Worm (Caenorhabditis elegans) whole organism, L4 larva: ENCODE results near the gene F48E8.8.

Source experiments
- D1046.2 ChIP-seq: fragments of 200-800 bp; sonication (Bioruptor generic); IDR thresholded peaks from 2 replicates; pipeline ENCODE4 v1.3.6; 2022; ENCODE audit warnings: missing genetic modification characterization, missing compliant biosample characterization
- F37D6.2 ChIP-seq: sonication (generic microtip); optimal IDR thresholded peaks from 2 replicates; lab custom pipeline; 2016; ENCODE audit warnings: mild to moderate bottlenecking, missing genetic modification characterization, missing compliant biosample characterization
- F44E2.7 ChIP-seq: fragments of 200-800 bp; sonication (Bioruptor generic); IDR thresholded peaks from 2 replicates; pipeline ENCODE4 v2.1.2; 2022; ENCODE audit warnings: missing genetic modification characterization, missing compliant biosample characterization
- F49E8.2 ChIP-seq: sonication (generic microtip); optimal IDR thresholded peaks from 2 replicates; lab custom pipeline; 2016; ENCODE audit warnings: missing compliant biosample characterization, mild to moderate bottlenecking, missing genetic modification characterization, borderline replicate concordance
- Y48G9A.11 ChIP-seq: fragments of 200-800 bp; sonication (Bioruptor generic); IDR thresholded peaks from 2 replicates; pipeline ENCODE4 v1.3.6; 2022; ENCODE audit warnings: missing genetic modification reagents, missing genetic modification characterization, missing compliant biosample characterization
- ZK337.2 ChIP-seq: fragments of 200-800 bp; sonication (Bioruptor generic); IDR thresholded peaks from 2 replicates; pipeline ENCODE4 v1.3.6; 2022; ENCODE audit warnings: missing genetic modification reagents, missing genetic modification characterization, missing compliant biosample characterization
- aha-1 ChIP-seq: fragments of 150-350 bp; peaks from one replicate; lab custom pipeline; 2014; ENCODE audit warnings: missing biosample characterization, missing genetic modification characterization
- aly-2 ChIP-seq: sonication (generic microtip); optimal IDR thresholded peaks from 2 replicates; lab custom pipeline; 2018; ENCODE audit warnings: missing biosample characterization, missing genetic modification characterization
- ama-1 ChIP-seq: fragments of 150-350 bp; optimal IDR thresholded peaks from 2 replicates; lab custom pipeline; 2014; ENCODE audit warnings: inconsistent platforms, mixed read lengths
- arid-1 ChIP-seq: fragments of 200-800 bp; sonication (Bioruptor generic); conservative IDR thresholded peaks from 2 replicates; pipeline ENCODE4 v1.3.6; 2022; ENCODE audit warnings: missing genetic modification reagents, missing genetic modification characterization, missing compliant biosample characterization
- ceh-28 ChIP-seq: fragments of 150-350 bp; optimal IDR thresholded peaks from 2 replicates; lab custom pipeline; 2014; ENCODE audit warnings: missing biosample characterization, missing genetic modification reagents, missing genetic modification characterization
- ceh-82 ChIP-seq: sonication (generic microtip); optimal IDR thresholded peaks from 2 replicates; lab custom pipeline; 2017; ENCODE audit warnings: missing biosample characterization, missing genetic modification characterization
- ces-1 ChIP-seq: fragments of 150-350 bp; sonication (generic microtip); optimal IDR thresholded peaks from 4 replicates; lab custom pipeline; 2014; ENCODE audit warnings: missing biosample characterization, missing genetic modification reagents, missing genetic modification characterization
- cey-2 ChIP-seq: sonication (generic microtip); optimal IDR thresholded peaks from 3 replicates; lab custom pipeline; 2017; ENCODE audit warnings: missing genetic modification characterization, mild to moderate bottlenecking, missing compliant biosample characterization, antibody characterized with exemption, borderline replicate concordance; ENCODE audit not compliant: insufficient read depth
- daf-16 ChIP-seq, 3 experiments: sonication (generic microtip); optimal IDR thresholded peaks; 2 replicates each; lab custom pipeline; 2016 to 2017; ENCODE audit warnings: missing genetic modification characterization in 3 of 3, missing genetic modification reagents in 3 of 3, mild to moderate bottlenecking in 2 of 3, missing compliant biosample characterization in 2 of 3, missing biosample characterization in 1 of 3, moderate library complexity in 1 of 3
- daf-19 ChIP-seq: fragments of 200-800 bp; sonication (Bioruptor generic); conservative IDR thresholded peaks from 2 replicates; pipeline ENCODE4 v1.3.6; 2022; ENCODE audit warnings: missing genetic modification characterization, missing compliant biosample characterization
- dmd-8 ChIP-seq: fragments of 200-800 bp; sonication (Bioruptor generic); IDR thresholded peaks from 2 replicates; pipeline ENCODE4 v1.3.6; 2022; ENCODE audit warnings: missing genetic modification characterization, missing compliant biosample characterization
- dpl-1 ChIP-seq: fragments of 150-350 bp; optimal IDR thresholded peaks from 2 replicates; lab custom pipeline; 2014; ENCODE audit warnings: missing biosample characterization, missing genetic modification reagents, missing genetic modification characterization
- dve-1 ChIP-seq: sonication (generic microtip); optimal IDR thresholded peaks from 2 replicates; lab custom pipeline; 2017; ENCODE audit warnings: antibody characterized with exemption, mild to moderate bottlenecking, missing genetic modification characterization, missing compliant biosample characterization; ENCODE audit not compliant: insufficient read depth
- gei-8 ChIP-seq: fragments of 200-800 bp; sonication (Bioruptor generic); optimal IDR thresholded peaks from 2 replicates; lab custom pipeline; 2018; ENCODE audit warnings: mild to moderate bottlenecking, missing genetic modification characterization, missing compliant biosample characterization
- hif-1 ChIP-seq, 2 experiments: sonication (generic microtip); optimal IDR thresholded peaks; 2 replicates each; lab custom pipeline; 2016 to 2017; ENCODE audit warnings: missing compliant biosample characterization in 2 of 2, missing genetic modification characterization in 2 of 2, missing genetic modification reagents in 2 of 2, missing genotype in 2 of 2, mild to moderate bottlenecking in 1 of 2
- hlh-30 ChIP-seq: sonication (generic microtip); optimal IDR thresholded peaks from 2 replicates; lab custom pipeline; 2017; ENCODE audit warnings: antibody characterized with exemption, mild to moderate bottlenecking, missing genetic modification characterization, missing compliant biosample characterization; ENCODE audit not compliant: insufficient read depth
- hmg-1.1 ChIP-seq: fragments of 200-800 bp; sonication (Bioruptor generic); IDR thresholded peaks from 2 replicates; pipeline ENCODE4 v1.3.6; 2022; ENCODE audit warnings: missing genetic modification reagents, missing genetic modification characterization, missing compliant biosample characterization
- jun-1 ChIP-seq: fragments of 150-350 bp; optimal IDR thresholded peaks from 2 replicates; lab custom pipeline; 2014; ENCODE audit warnings: missing biosample characterization, missing genetic modification reagents, missing genetic modification characterization
- lin-1 ChIP-seq: fragments of 200-800 bp; sonication (Bioruptor generic); IDR thresholded peaks from 2 replicates; pipeline ENCODE4 v1.3.6; 2022; ENCODE audit warnings: missing genetic modification reagents, missing genetic modification characterization, missing compliant biosample characterization
- lin-13 ChIP-seq: fragments of 150-350 bp; optimal IDR thresholded peaks from 2 replicates; lab custom pipeline; 2014; ENCODE audit warnings: missing biosample characterization, missing genetic modification reagents, missing genetic modification characterization
- lin-29 ChIP-seq: fragments of 200-800 bp; sonication (Bioruptor generic); IDR thresholded peaks from 2 replicates; pipeline ENCODE4 v1.3.6; 2022; ENCODE audit warnings: missing genetic modification reagents, missing genetic modification characterization, missing compliant biosample characterization
- lin-38 ChIP-seq: fragments of 200-800 bp; sonication (Bioruptor generic); IDR thresholded peaks from 2 replicates; pipeline ENCODE4 v1.3.6; 2022; ENCODE audit warnings: missing genetic modification reagents, missing genetic modification characterization, missing compliant biosample characterization
- madf-5 ChIP-seq, 2 experiments: fragments of 200-800 bp; sonication (Bioruptor generic); IDR thresholded peaks; 2 replicates each; pipeline ENCODE4 v1.3.6; 2022; ENCODE audit warnings: missing compliant biosample characterization in 2 of 2, missing genetic modification characterization in 2 of 2
- madf-9 ChIP-seq: fragments of 200-800 bp; sonication (Bioruptor generic); conservative IDR thresholded peaks from 2 replicates; pipeline ENCODE4 v1.3.6; 2022; ENCODE audit warnings: missing genetic modification reagents, missing genetic modification characterization, missing compliant biosample characterization
- mes-2 ChIP-seq: sonication (generic microtip); optimal IDR thresholded peaks from 2 replicates; lab custom pipeline; 2016; ENCODE audit warnings: missing genotype, mild to moderate bottlenecking, missing genetic modification characterization, missing compliant biosample characterization; ENCODE audit not compliant: poor library complexity, severe bottlenecking
- mxl-2 ChIP-seq: fragments of 200-800 bp; sonication (Bioruptor generic); conservative IDR thresholded peaks from 2 replicates; pipeline ENCODE4 v1.3.6; 2022; ENCODE audit warnings: missing genetic modification reagents, missing genetic modification characterization, missing compliant biosample characterization
- mxl-3 ChIP-seq: fragments of 200-800 bp; sonication (Bioruptor generic); optimal IDR thresholded peaks from 2 replicates; lab custom pipeline; 2018; ENCODE audit warnings: mild to moderate bottlenecking, missing genetic modification characterization, missing compliant biosample characterization
- nhr-237 ChIP-seq: sonication (generic microtip); optimal IDR thresholded peaks from 2 replicates; lab custom pipeline; 2017; ENCODE audit warnings: missing biosample characterization, missing genetic modification characterization
- nhr-28 ChIP-seq: fragments of 150-350 bp; optimal IDR thresholded peaks from 2 replicates; lab custom pipeline; 2014; ENCODE audit warnings: missing biosample characterization, missing genetic modification characterization
- nhr-41 ChIP-seq: fragments of 200-800 bp; sonication (Bioruptor generic); IDR thresholded peaks from 2 replicates; pipeline ENCODE4 v1.3.6; 2022; ENCODE audit warnings: missing genetic modification reagents, missing genetic modification characterization, missing compliant biosample characterization
- nhr-6 ChIP-seq: fragments of 150-350 bp; optimal IDR thresholded peaks from 2 replicates; lab custom pipeline; 2014; ENCODE audit warnings: missing biosample characterization, missing genetic modification characterization
- nhr-76 ChIP-seq: fragments of 150-350 bp; optimal IDR thresholded peaks from 2 replicates; lab custom pipeline; 2014; ENCODE audit warnings: missing biosample characterization, missing genetic modification characterization
- saeg-2 ChIP-seq: fragments of 200-800 bp; sonication (Bioruptor generic); IDR thresholded peaks from 2 replicates; pipeline ENCODE4 v1.3.6; 2022; ENCODE audit warnings: missing genetic modification reagents, missing genetic modification characterization, missing compliant biosample characterization
- snpc-4 ChIP-seq: fragments of 150-350 bp; optimal IDR thresholded peaks from 2 replicates; lab custom pipeline; 2014; ENCODE audit warnings: missing biosample characterization, missing genetic modification characterization
- spr-1 ChIP-seq: sonication (generic microtip); optimal IDR thresholded peaks from 2 replicates; lab custom pipeline; 2016; ENCODE audit warnings: mild to moderate bottlenecking, missing genetic modification characterization, missing compliant biosample characterization
- spr-3 ChIP-seq: fragments of 200-800 bp; sonication (Bioruptor generic); optimal IDR thresholded peaks from 2 replicates; lab custom pipeline; 2018; ENCODE audit warnings: mild to moderate bottlenecking, missing genetic modification characterization, missing compliant biosample characterization
- tag-97 ChIP-seq: fragments of 200-800 bp; sonication (Bioruptor generic); IDR thresholded peaks from 2 replicates; pipeline ENCODE4 v1.3.6; 2022; ENCODE audit warnings: missing genetic modification characterization, missing compliant biosample characterization
- tra-1 ChIP-seq: fragments of 200-800 bp; sonication (Bioruptor generic); IDR thresholded peaks from 2 replicates; pipeline ENCODE4 v1.3.6; 2022; ENCODE audit warnings: missing genetic modification reagents, missing genetic modification characterization, missing compliant biosample characterization
- unc-130 ChIP-seq: sonication (generic microtip); optimal IDR thresholded peaks from 2 replicates; lab custom pipeline; 2016; ENCODE audit warnings: missing genetic modification reagents, missing genetic modification characterization, missing compliant biosample characterization
- unc-39 ChIP-seq: sonication (generic microtip); optimal IDR thresholded peaks from 2 replicates; lab custom pipeline; 2017; ENCODE audit warnings: missing biosample characterization, missing genetic modification characterization
- unc-62 ChIP-seq, 3 experiments: fragments of 150-350 bp in 1 of 3; sonication (generic microtip); optimal IDR thresholded peaks in 2 of 3; peaks in 1 of 3; 1 replicate in 1 of 3; 2 replicates in 2 of 3; lab custom pipeline; 2014 to 2017; ENCODE audit warnings: missing biosample characterization in 3 of 3, missing genetic modification characterization in 3 of 3, missing genetic modification reagents in 3 of 3, missing genotype in 1 of 3
- zag-1 ChIP-seq: fragments of 150-350 bp; optimal IDR thresholded peaks from 2 replicates; lab custom pipeline; 2014; ENCODE audit warnings: missing biosample characterization, missing genetic modification characterization
- zip-11 ChIP-seq: fragments of 200-800 bp; sonication (Bioruptor generic); IDR thresholded peaks from 2 replicates; pipeline ENCODE4 v1.3.6; 2022; ENCODE audit warnings: missing genetic modification characterization, missing compliant biosample characterization

F48E8.8 gene

ce11 chrIII:5448177-5448576, 1.4 kb downstream of the F48E8.8 start, which contains the start of gene skpt-1 (continued):
- TF ChIP-seq jun-1 (tag; lab: Kevin White, UChicago) (no peak), tag-97 (no peak), madf-5 (GFP tag; IDR thresholded peaks at IDR 0.05; lab: Robert Waterston, UW) (no peak), lin-1 (GFP tag; lab: Robert Waterston, UW) (no peak), mxl-3 (GFP tag; lab: Kevin White, UChicago) (no peak), unc-39 (no peak), dve-1 (tag; lab: Kevin White, UChicago) (no peak), ZK337.2 (GFP tag; lab: Robert Waterston, UW) (no peak), aly-2 (tag; lab: Kevin White, UChicago) (no peak), hif-1 (tag; optimal IDR thresholded peaks at IDR 0.05; lab: Kevin White, UChicago) (no peak), nhr-76 (no peak), dpl-1 (GFP tag; lab: Kevin White, UChicago) (peak; percentile 84), zip-11 (GFP tag; lab: Robert Waterston, UW) (no peak), nhr-237 (tag; lab: Kevin White, UChicago) (no peak), Y48G9A.11 (GFP tag; lab: Robert Waterston, UW) (peak; percentile 72; the same call in 1 of the 2 replicates), F49E8.2 (tag; lab: Kevin White, UChicago) (peak; percentile 48), ces-1 (GFP tag; lab: Kevin White, UChicago) (no peak), mes-2 (tag; lab: Kevin White, UChicago) (peak; percentile 42), saeg-2 (GFP tag; lab: Robert Waterston, UW) (no peak), arid-1 (GFP tag; lab: Robert Waterston, UW) (no peak), dmd-8 (GFP tag; lab: Robert Waterston, UW) (no peak), hmg-1.1 (GFP tag; lab: Robert Waterston, UW) (no peak), gei-8 (no peak), cey-2 (tag; lab: Kevin White, UChicago) (no peak), unc-62 (GFP tag; optimal IDR thresholded peaks at IDR 0.05 in 1 of 2; lab: Kevin White, UChicago) (no peak), unc-62 (tag; optimal IDR thresholded peaks at IDR 0.05; lab: Kevin White, UChicago) (no peak), unc-130 (peak; percentile 73), aha-1 (tag; lab: Kevin White, UChicago) (peak; percentile 78), tra-1 (no peak), hlh-30 (tag; lab: Kevin White, UChicago) (peak; percentile 65), nhr-41 (GFP tag; lab: Robert Waterston, UW) (no peak)

ce11 chrIII:5442711-5443253, 6.8 kb downstream of the F48E8.8 start, which contains the start of the genes T24G10.2 and disl-2:
Gene T24G10.2, minus strand, starts transcription at chrIII:5442761.
Gene disl-2, plus strand, starts transcription at chrIII:5443167.
- TF ChIP-seq F44E2.7 (no peak), daf-16 (GFP tag; optimal IDR thresholded peaks at IDR 0.05; lab: Kevin White, UChicago) (no peak), daf-16 (tag; optimal IDR thresholded peaks at IDR 0.05; lab: Kevin White, UChicago) (peak; percentile 48), hlh-30 (tag; lab: Kevin White, UChicago) (peak; percentile 4), ceh-28 (peak; percentile 35), ceh-82 (no peak), spr-3 (GFP tag; lab: Kevin White, UChicago) (no peak), spr-1 (tag; lab: Kevin White, UChicago) (no peak), lin-13 (GFP tag; lab: Kevin White, UChicago) (peak; percentile 29), nhr-6 (tag; lab: Kevin White, UChicago) (peak; percentile 50), Y48G9A.11 (GFP tag; lab: Robert Waterston, UW) (no peak), snpc-4 (tag; lab: Kevin White, UChicago) (no peak), ama-1 (lab: Kevin White, UChicago) (peak; percentile 46), D1046.2 (no peak), mxl-2 (GFP tag; lab: Robert Waterston, UW) (no peak), zag-1 (tag; lab: Kevin White, UChicago) (no peak), nhr-28 (tag; lab: Kevin White, UChicago) (peak; percentile 19), F37D6.2 (tag; lab: Kevin White, UChicago) (no peak), daf-19 (GFP tag; lab: Robert Waterston, UW) (no peak), dpl-1 (GFP tag; lab: Kevin White, UChicago) (peak; percentile 65), lin-1 (GFP tag; lab: Robert Waterston, UW) (no peak), lin-29 (no peak), lin-38 (GFP tag; lab: Robert Waterston, UW) (peak; percentile 64), nhr-76 (peak; percentile 28), madf-9 (GFP tag; lab: Robert Waterston, UW) (no peak)
